Worm (Caenorhabditis elegans): ENCODE data around the gene C11E4.6.
A peak's percentile ranks its signal among the peaks of the same experiment; 100 is the strongest.
"Not testable (repeated sequence)": the region's sequence is repeated elsewhere in the genome, so short reads cannot be mapped to it uniquely, and the experiment has no call there.

The C11E4.6 gene

ce11 chrX:9622609-9623008 lies 12.2 kb downstream of the C11E4.6 start:
- TF ChIP-seq nhr-237 (tag; optimal IDR thresholded peaks at IDR 0.05) = no peak
- TF ChIP-seq ceh-83 (GFP tag; optimal IDR thresholded peaks at IDR 0.05) = peak; percentile 71
- TF ChIP-seq ham-2 (GFP tag; optimal IDR thresholded peaks at IDR 0.05) = peak; percentile 1
- peak; percentile 59 for TF ChIP-seq drap-1 (GFP tag; optimal IDR thresholded peaks at IDR 0.05)
- peak; percentile 9 for TF ChIP-seq unc-120 (tag; optimal IDR thresholded peaks at IDR 0.05; ENCODE audit: poor library complexity, severe bottlenecking)
- TF ChIP-seq mls-2 (tag; optimal IDR thresholded peaks at IDR 0.05) = no peak
- TF ChIP-seq bed-3 (GFP tag; optimal IDR thresholded peaks at IDR 0.05) = peak; percentile 5
- peak; percentile 41 for TF ChIP-seq M03D4.4 (tag; optimal IDR thresholded peaks at IDR 0.05)
- TF ChIP-seq cnd-1 (tag; optimal IDR thresholded peaks at IDR 0.05) = peak; percentile 72
- TF ChIP-seq sem-2 (GFP tag; optimal IDR thresholded peaks at IDR 0.05) = peak; percentile 28
- no peak for TF ChIP-seq snpc-4 (tag; optimal IDR thresholded peaks at IDR 0.05)
- no peak for TF ChIP-seq ztf-11 (tag; optimal IDR thresholded peaks at IDR 0.05)

- not testable (repeated sequence) for TF ChIP-seq lin-32 (GFP tag; optimal IDR thresholded peaks at IDR 0.05); tbx-8 (GFP tag; optimal IDR thresholded peaks at IDR 0.05); elt-1 (tag; optimal IDR thresholded peaks at IDR 0.05; ENCODE audit: borderline replicate concordance, insufficient read depth)
These were observed 15.5 kb downstream of the C11E4.6 start, which contains the start of gene F34H10.1 for ce11 chrX:9625824-9626223. Gene F34H10.1 (plus strand): TSS chrX:9626124.

ce11 chrX:9629552-9629951 lies 19.2 kb downstream of the C11E4.6 start:
- TF ChIP-seq zip-8 (tag; optimal IDR thresholded peaks at IDR 0.05) = no peak
- TF ChIP-seq nhr-76 (tag; optimal IDR thresholded peaks at IDR 0.05) = no peak
- no peak for TF ChIP-seq elt-3 (tag; optimal IDR thresholded peaks at IDR 0.05)
- TF ChIP-seq unc-62 (GFP tag; optimal IDR thresholded peaks at IDR 0.05) = no peak
- TF ChIP-seq ces-1 (GFP tag; optimal IDR thresholded peaks at IDR 0.05) = no peak
- TF ChIP-seq nhr-12 (tag; optimal IDR thresholded peaks at IDR 0.05) = no peak
- no peak for TF ChIP-seq hlh-1 (tag; optimal IDR thresholded peaks at IDR 0.05)
- no peak for TF ChIP-seq sem-2 (GFP tag; optimal IDR thresholded peaks at IDR 0.05)
- TF ChIP-seq tbx-8 (GFP tag; optimal IDR thresholded peaks at IDR 0.05) = no peak
- no peak for TF ChIP-seq lsy-2 (tag; optimal IDR thresholded peaks at IDR 0.05)
- TF ChIP-seq ham-2 (GFP tag; optimal IDR thresholded peaks at IDR 0.05) = no peak
- TF ChIP-seq snpc-4 (tag; optimal IDR thresholded peaks at IDR 0.05) = no peak
- TF ChIP-seq unc-120 (tag; optimal IDR thresholded peaks at IDR 0.05; ENCODE audit: poor library complexity, severe bottlenecking) = no peak
- TF ChIP-seq lin-32 (GFP tag; optimal IDR thresholded peaks at IDR 0.05) = no peak
- TF ChIP-seq bed-3 (GFP tag; optimal IDR thresholded peaks at IDR 0.05) = no peak
- TF ChIP-seq ztf-11 (tag; optimal IDR thresholded peaks at IDR 0.05) = no peak
- TF ChIP-seq M03D4.4 (tag; optimal IDR thresholded peaks at IDR 0.05) = no peak

- TF ChIP-seq elt-1 (tag; optimal IDR thresholded peaks at IDR 0.05; ENCODE audit: borderline replicate concordance, insufficient read depth) (no peak), ztf-11 (tag; optimal IDR thresholded peaks at IDR 0.05) (no peak), ceh-43 (GFP tag; optimal IDR thresholded peaks at IDR 0.05) (no peak), tbx-8 (GFP tag; optimal IDR thresholded peaks at IDR 0.05) (no peak), ham-2 (GFP tag; optimal IDR thresholded peaks at IDR 0.05) (no peak), flh-1 (GFP tag; optimal IDR thresholded peaks at IDR 0.05) (no peak), bed-3 (GFP tag; optimal IDR thresholded peaks at IDR 0.05) (no peak), M03D4.4 (tag; optimal IDR thresholded peaks at IDR 0.05) (no peak), blmp-1 (tag; optimal IDR thresholded peaks at IDR 0.05) (no peak), ceh-39 (tag; optimal IDR thresholded peaks at IDR 0.05) (no peak), pha-4 (tag; optimal IDR thresholded peaks at IDR 0.05) (no peak), cnd-1 (tag; optimal IDR thresholded peaks at IDR 0.05) (no peak), zip-8 (tag; optimal IDR thresholded peaks at IDR 0.05) (no peak), nhr-12 (tag; optimal IDR thresholded peaks at IDR 0.05) (no peak), lsy-2 (tag; optimal IDR thresholded peaks at IDR 0.05) (no peak), unc-62 (GFP tag; optimal IDR thresholded peaks at IDR 0.05) (no peak), mls-2 (tag; optimal IDR thresholded peaks at IDR 0.05) (no peak)
These were observed 24.6 kb downstream of the C11E4.6 start, which contains the start of gene F34H10.3 for ce11 chrX:9634925-9635324. Gene F34H10.3 (minus strand): TSS chrX:9635025.

ce11 chrX:9635376-9635775 lies 25.0 kb downstream of the C11E4.6 start, which contains the start of gene F34H10.5:
Gene F34H10.5 (plus strand): TSS chrX:9635676.
- TF ChIP-seq M03D4.4 (tag; optimal IDR thresholded peaks at IDR 0.05) (no peak), drap-1 (GFP tag; optimal IDR thresholded peaks at IDR 0.05) (no peak), ztf-11 (tag; optimal IDR thresholded peaks at IDR 0.05) (no peak), zip-8 (tag; optimal IDR thresholded peaks at IDR 0.05) (no peak), mls-2 (tag; optimal IDR thresholded peaks at IDR 0.05) (no peak), lin-32 (GFP tag; optimal IDR thresholded peaks at IDR 0.05) (no peak), cnd-1 (tag; optimal IDR thresholded peaks at IDR 0.05) (no peak), mab-5 (tag; optimal IDR thresholded peaks at IDR 0.05) (no peak), nhr-237 (tag; optimal IDR thresholded peaks at IDR 0.05) (no peak), ceh-83 (GFP tag; optimal IDR thresholded peaks at IDR 0.05) (no peak), unc-39 (tag; optimal IDR thresholded peaks at IDR 0.05) (no peak), flh-1 (GFP tag; optimal IDR thresholded peaks at IDR 0.05) (no peak)

Data from whole organism, mixed stage, embryonic.